Fruit fly (Drosophila melanogaster) whole organism, wandering third instar larva: ENCODE measurements around the gene solo.

ENCODE experiments used
- CG32264 ChIP-seq: fragments of 200-800 bp; sonication (Bioruptor generic); optimal IDR thresholded peaks from 2 replicates; lab custom pipeline; 2016; ENCODE audit warnings: missing biosample characterization, missing genetic modification characterization
- CG9705 ChIP-seq: fragments of 200-800 bp; sonication (Bioruptor generic); optimal IDR thresholded peaks from 2 replicates; lab custom pipeline; 2018; ENCODE audit warnings: missing biosample characterization, mild to moderate bottlenecking, missing genetic modification characterization
- CrebA ChIP-seq: fragments of 200-800 bp; sonication (Bioruptor generic); optimal IDR thresholded peaks from 2 replicates; lab custom pipeline; 2016; ENCODE audit warnings: missing biosample characterization, mild to moderate bottlenecking, missing genetic modification characterization, borderline replicate concordance
- Dfd ChIP-seq: fragments of >200 bp; optimal IDR thresholded peaks from 2 replicates; lab custom pipeline; 2017; ENCODE audit warnings: missing biosample characterization, missing genetic modification characterization
- Dif ChIP-seq: fragments of 200-275, 200-300 bp; sonication (Bioruptor generic); optimal IDR thresholded peaks from 2 replicates; lab custom pipeline; 2018; ENCODE audit warnings: missing biosample characterization, missing genetic modification characterization; ENCODE audit not compliant: partially characterized antibody
- GATAd ChIP-seq: sonication (Bioruptor generic); optimal IDR thresholded peaks from 2 replicates; lab custom pipeline; 2016; ENCODE audit warnings: missing biosample characterization, missing genetic modification characterization
- HLH106 ChIP-seq: fragments of 200-800 bp; optimal IDR thresholded peaks from 3 replicates; lab custom pipeline; 2019; ENCODE audit warnings: missing biosample characterization, mild to moderate bottlenecking, missing genetic modification characterization, moderate library complexity
- Hnf4 ChIP-seq: fragments of 200-800 bp; sonication (Bioruptor generic); optimal IDR thresholded peaks from 2 replicates; lab custom pipeline; 2016; ENCODE audit warnings: missing biosample characterization, mild to moderate bottlenecking, missing genetic modification characterization
- Hr78 ChIP-seq: fragments of >200 bp; optimal IDR thresholded peaks from 2 replicates; lab custom pipeline; 2017; ENCODE audit warnings: missing biosample characterization, missing genetic modification characterization
- Hr83 ChIP-seq: fragments of 200-300 bp; sonication (Bioruptor generic); optimal IDR thresholded peaks from 2 replicates; lab custom pipeline; 2016; ENCODE audit warnings: missing biosample characterization, mild to moderate bottlenecking, missing genetic modification characterization, moderate library complexity; ENCODE audit not compliant: poor library complexity, severe bottlenecking
- Jra ChIP-seq: sonication (Bioruptor generic); optimal IDR thresholded peaks from 2 replicates; lab custom pipeline; 2016; ENCODE audit warnings: missing biosample characterization, missing genetic modification characterization
- Mio ChIP-seq: sonication (Bioruptor generic); optimal IDR thresholded peaks from 2 replicates; lab custom pipeline; 2016; ENCODE audit warnings: missing biosample characterization, missing genetic modification characterization
- Myc ChIP-seq: fragments of >200 bp; optimal IDR thresholded peaks from 2 replicates; lab custom pipeline; 2017
- N ChIP-seq: fragments of >200 bp; optimal IDR thresholded peaks from 2 replicates; lab custom pipeline; 2018; ENCODE audit warnings: missing biosample characterization, missing external identifiers, missing genetic modification characterization
- Rel ChIP-seq, 2 experiments: fragments of 200-800 bp; sonication (Bioruptor generic) in 1 of 2; optimal IDR thresholded peaks; 2 replicates in 1 of 2; 3 replicates in 1 of 2; lab custom pipeline; 2016 to 2019; ENCODE audit warnings: mild to moderate bottlenecking in 2 of 2, missing biosample characterization in 2 of 2, missing genetic modification characterization in 2 of 2, moderate library complexity in 1 of 2
- Sp1 ChIP-seq: fragments of 200-800 bp; sonication (Bioruptor generic); optimal IDR thresholded peaks from 3 replicates; lab custom pipeline; 2019; ENCODE audit warnings: missing biosample characterization, mild to moderate bottlenecking, missing genetic modification characterization, moderate library complexity
- Vsx2 ChIP-seq: fragments of 200-300, 225-300 bp; sonication (Bioruptor generic); optimal IDR thresholded peaks from 2 replicates; lab custom pipeline; 2018; ENCODE audit warnings: missing biosample characterization, missing genetic modification characterization; ENCODE audit not compliant: partially characterized antibody
- br ChIP-seq: fragments of 200-800 bp; sonication (Bioruptor generic); optimal IDR thresholded peaks from 2 replicates; lab custom pipeline; 2016; ENCODE audit warnings: missing biosample characterization, missing genetic modification characterization
- brk ChIP-seq: fragments of 200-800 bp; sonication (Bioruptor generic); optimal IDR thresholded peaks from 2 replicates; lab custom pipeline; 2016; ENCODE audit warnings: missing biosample characterization, mild to moderate bottlenecking, missing genetic modification characterization
- dl ChIP-seq, 2 experiments: fragments of 175-275, 200-275 bp in 1 of 2; fragments of 200-275 bp in 1 of 2; sonication (Bioruptor generic); optimal IDR thresholded peaks; lab custom pipeline; 2018; ENCODE audit warnings: mild to moderate bottlenecking in 2 of 2, missing biosample characterization in 2 of 2, missing genetic modification characterization in 2 of 2, moderate library complexity in 2 of 2; ENCODE audit not compliant: partially characterized antibody in 2 of 2, insufficient read depth in 1 of 2
- dmrt93B ChIP-seq: fragments of 200-800 bp; sonication (Bioruptor generic); optimal IDR thresholded peaks from 2 replicates; lab custom pipeline; 2018; ENCODE audit warnings: missing biosample characterization, mild to moderate bottlenecking, missing genetic modification characterization
- dsf ChIP-seq: sonication (Bioruptor generic); optimal IDR thresholded peaks from 2 replicates; lab custom pipeline; 2016; ENCODE audit warnings: missing biosample characterization, missing genetic modification characterization, borderline replicate concordance
- ey ChIP-seq: fragments of 200-800 bp; sonication (Bioruptor generic); optimal IDR thresholded peaks from 2 replicates; lab custom pipeline; 2016; ENCODE audit warnings: missing biosample characterization, missing genetic modification characterization
- foxo ChIP-seq, 2 experiments: fragments of 200-800 bp; sonication (Bioruptor generic); optimal IDR thresholded peaks; 2 replicates in 1 of 2; 3 replicates in 1 of 2; lab custom pipeline; 2016 to 2017; ENCODE audit warnings: missing biosample characterization in 2 of 2, missing genetic modification characterization in 2 of 2
- fru ChIP-seq: fragments of 200-800 bp; sonication (Bioruptor generic); optimal IDR thresholded peaks from 3 replicates; lab custom pipeline; 2016; ENCODE audit warnings: missing biosample characterization, mild to moderate bottlenecking, missing genetic modification characterization
- h ChIP-seq: fragments of 200-800 bp; sonication (Bioruptor generic); optimal IDR thresholded peaks from 3 replicates; lab custom pipeline; 2016; ENCODE audit warnings: missing biosample characterization, mild to moderate bottlenecking, missing genetic modification characterization
- jim ChIP-seq: fragments of 175-275, 200-325 bp; sonication (Bioruptor generic); optimal IDR thresholded peaks from 2 replicates; lab custom pipeline; 2016; ENCODE audit warnings: missing biosample characterization, mild to moderate bottlenecking, missing genetic modification characterization
- psq ChIP-seq: fragments of 200-800 bp; sonication (Bioruptor generic); optimal IDR thresholded peaks from 3 replicates; lab custom pipeline; 2017; ENCODE audit warnings: missing biosample characterization, mild to moderate bottlenecking, missing genetic modification characterization, moderate library complexity
- sage ChIP-seq: fragments of 200-800 bp; sonication (Bioruptor generic); optimal IDR thresholded peaks from 2 replicates; lab custom pipeline; 2016; ENCODE audit warnings: missing biosample characterization, mild to moderate bottlenecking, missing genetic modification characterization
- sv ChIP-seq: fragments of 200-800 bp; sonication (Bioruptor generic); optimal IDR thresholded peaks from 3 replicates; lab custom pipeline; 2016; ENCODE audit warnings: missing biosample characterization, missing genetic modification characterization
- tai ChIP-seq: sonication (Bioruptor generic); optimal IDR thresholded peaks from 2 replicates; lab custom pipeline; 2016; ENCODE audit warnings: missing biosample characterization, missing genetic modification characterization
- usp ChIP-seq: fragments of >200 bp; optimal IDR thresholded peaks from 2 replicates; lab custom pipeline; 2017; ENCODE audit warnings: missing biosample characterization, missing genetic modification characterization
- woc ChIP-seq: sonication (Bioruptor generic); optimal IDR thresholded peaks from 2 replicates; lab custom pipeline; 2016; ENCODE audit warnings: missing biosample characterization, mild to moderate bottlenecking, missing genetic modification characterization

The solo gene

DNA sequence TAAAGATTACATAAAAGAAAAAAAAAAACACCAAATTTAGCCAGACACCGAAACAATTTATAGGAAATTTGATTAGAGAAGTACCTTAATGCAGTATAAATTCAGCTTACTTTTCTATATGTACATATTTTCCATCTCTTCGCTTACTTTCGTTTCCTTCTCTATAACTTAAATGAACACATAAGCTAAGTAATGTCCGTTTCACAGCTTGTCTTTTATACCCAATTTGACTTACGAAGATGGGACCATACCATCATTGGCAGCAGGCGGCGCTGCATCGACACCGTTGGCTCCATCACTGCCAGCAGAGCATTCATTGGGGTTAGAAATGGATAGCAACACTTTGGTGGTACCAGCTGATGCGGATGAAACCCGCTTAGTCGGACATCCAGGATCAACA is 8.8 kb downstream of the solo start, which contains the start of gene vig:
vig (minus strand) TSS at position 101 of the 400 bp plus-strand sequence.
- TF ChIP-seq CG9705 (GFP tag; lab: Kevin White, UChicago) (no peak), HLH106 (no peak), GATAd (no peak), foxo (GFP tag; optimal IDR thresholded peaks at IDR 0.05; lab: Kevin White, UChicago) (no peak), dsf (GFP tag; lab: Kevin White, UChicago) (no peak), Jra (GFP tag; lab: Kevin White, UChicago) (no peak), usp (no peak), Dif (no peak), h (GFP tag; lab: Kevin White, UChicago) (no peak), sage (GFP tag; lab: Kevin White, UChicago) (no peak), Hr78 (GFP tag; lab: Kevin White, UChicago) (no peak), Myc (no peak), woc (GFP tag; lab: Kevin White, UChicago) (no peak)
- TF ChIP-seq, all 38 proteins: peak for 0

DNA sequence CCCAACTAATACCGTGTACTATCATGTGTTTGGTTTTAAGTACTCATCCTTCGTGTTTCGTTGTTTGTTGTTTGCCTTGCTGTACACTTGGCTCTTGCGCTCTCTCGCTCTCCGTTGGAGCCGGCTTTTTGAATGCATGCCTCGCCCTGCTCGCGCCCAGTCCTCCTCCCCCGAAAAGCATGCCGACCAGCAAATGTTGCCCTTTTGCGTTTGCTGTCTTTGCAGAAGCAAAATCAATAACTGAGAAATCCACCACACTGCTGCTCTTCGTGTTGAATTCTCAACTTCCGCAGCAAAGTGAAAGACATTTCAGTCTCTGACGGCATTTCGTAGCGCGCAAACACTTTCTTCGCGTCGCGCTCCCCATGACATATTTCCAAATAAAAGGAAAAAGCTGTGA is 13.0 kb downstream of the solo start, which contains the start of gene wwk:
wwk (plus strand) TSS at position 312 of the 400 bp plus-strand sequence.
- TF ChIP-seq sv (GFP tag; lab: Kevin White, UChicago) (no peak), dsf (GFP tag; lab: Kevin White, UChicago) (no peak), Hr78 (GFP tag; lab: Kevin White, UChicago) (no peak), ey (GFP tag; lab: Kevin White, UChicago) (no peak), Vsx2 (GFP tag; lab: Kevin White, UChicago) (no peak), tai (GFP tag; lab: Kevin White, UChicago) (no peak), brk (no peak), Mio (GFP tag; lab: Kevin White, UChicago) (no peak), dmrt93B (no peak), HLH106 (no peak), woc (GFP tag; lab: Kevin White, UChicago) (no peak), Dif (no peak), foxo (GFP tag; optimal IDR thresholded peaks at IDR 0.05; lab: Kevin White, UChicago) (no peak), N (GFP tag; lab: Kevin White, UChicago) (no peak)

DNA sequence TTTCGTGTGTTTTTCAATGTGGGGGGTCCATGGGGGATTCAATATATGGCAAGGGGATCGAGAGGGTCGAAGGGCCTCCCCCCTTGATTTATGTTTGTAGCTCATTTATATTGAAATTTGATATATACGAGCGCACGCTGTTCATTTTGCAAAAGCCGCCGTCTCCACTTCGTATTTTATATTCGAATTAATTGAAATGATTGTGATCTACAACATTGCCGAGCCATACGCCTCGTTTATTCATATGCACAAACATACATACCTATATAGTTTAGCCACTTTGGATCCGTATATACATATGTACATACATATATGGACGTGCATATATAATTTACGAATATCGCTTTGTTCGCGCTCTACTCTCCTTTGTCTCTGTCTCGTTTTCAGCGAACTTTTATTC is 44.6 kb downstream of the solo start:
- TF ChIP-seq Vsx2 (GFP tag; lab: Kevin White, UChicago), result no peak
- no peak for TF ChIP-seq psq
- TF ChIP-seq ey (GFP tag; lab: Kevin White, UChicago), result no peak
- TF ChIP-seq Dfd (GFP tag; lab: Kevin White, UChicago), result no peak
- TF ChIP-seq brk, result no peak
- TF ChIP-seq CG32264 (GFP tag; lab: Kevin White, UChicago), result no peak
- no peak for TF ChIP-seq dmrt93B
- no peak for TF ChIP-seq sv (GFP tag; lab: Kevin White, UChicago)
- no peak for TF ChIP-seq Jra (GFP tag; lab: Kevin White, UChicago)
- no peak for TF ChIP-seq CrebA (GFP tag; lab: Kevin White, UChicago)
- no peak for TF ChIP-seq dsf (GFP tag; lab: Kevin White, UChicago)
- no peak for TF ChIP-seq woc (GFP tag; lab: Kevin White, UChicago)
- TF ChIP-seq Dif, result no peak
- no peak for TF ChIP-seq usp
- no peak for TF ChIP-seq dl (GFP tag; optimal IDR thresholded peaks at IDR 0.05; lab: Kevin White, UChicago; ENCODE audit: insufficient read depth in 1 of 2, partially characterized antibody in 2 of 2)
- TF ChIP-seq h (GFP tag; lab: Kevin White, UChicago), result no peak
- TF ChIP-seq Hnf4, result no peak
- TF ChIP-seq jim (GFP tag; lab: Kevin White, UChicago), result no peak

DNA sequence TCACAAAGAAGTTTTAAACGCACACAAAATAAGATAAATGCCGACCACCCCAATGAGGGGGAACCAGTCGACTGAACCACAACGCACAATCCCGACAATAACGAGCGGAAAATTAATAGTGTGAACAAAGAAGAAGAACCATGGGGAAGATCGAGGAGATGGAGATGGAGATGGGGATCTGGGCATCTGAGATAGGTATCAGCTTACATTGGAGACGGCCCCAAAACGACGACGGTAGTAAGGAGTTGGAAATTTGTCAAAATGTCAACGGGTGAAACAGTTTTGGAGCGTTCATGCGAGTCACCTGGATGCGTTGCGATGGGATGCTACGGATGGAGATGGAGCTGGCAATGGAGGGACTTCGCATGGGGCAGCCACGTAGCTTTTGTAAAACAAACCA is 45.8 kb downstream of the solo start:
- TF ChIP-seq fru (GFP tag; lab: Kevin White, UChicago), result no peak
- no peak for TF ChIP-seq Sp1 (GFP tag; lab: Kevin White, UChicago)
- TF ChIP-seq Hr78 (GFP tag; lab: Kevin White, UChicago), result no peak
- no peak for TF ChIP-seq sage (GFP tag; lab: Kevin White, UChicago)
- TF ChIP-seq Rel (GFP tag; optimal IDR thresholded peaks at IDR 0.05; lab: Kevin White, UChicago), result no peak
- no peak for TF ChIP-seq Rel (tag; optimal IDR thresholded peaks at IDR 0.05; lab: Kevin White, UChicago)
- TF ChIP-seq usp, result no peak
- TF ChIP-seq tai (GFP tag; lab: Kevin White, UChicago), result no peak
- TF ChIP-seq ey (GFP tag; lab: Kevin White, UChicago), result no peak
- TF ChIP-seq Myc, result no peak
- TF ChIP-seq br (GFP tag; lab: Kevin White, UChicago), result no peak
- TF ChIP-seq dmrt93B, result no peak
- TF ChIP-seq h (GFP tag; lab: Kevin White, UChicago), result no peak
- no peak for TF ChIP-seq Hnf4
- no peak for TF ChIP-seq Jra (GFP tag; lab: Kevin White, UChicago)
- no peak for TF ChIP-seq Dif
- TF ChIP-seq jim (GFP tag; lab: Kevin White, UChicago), result no peak
- no peak for TF ChIP-seq sv (GFP tag; lab: Kevin White, UChicago)
- no peak for TF ChIP-seq Mio (GFP tag; lab: Kevin White, UChicago)
- TF ChIP-seq HLH106, result no peak
- no peak for TF ChIP-seq Hr83
